Worm (Caenorhabditis elegans) whole organism, late embryonic: ENCODE measurements around the gene B0294.1.

ENCODE experiments used
- C08G9.2 ChIP-seq: sonication (generic microtip); optimal IDR thresholded peaks from 2 replicates; lab custom pipeline; 2016; ENCODE audit warnings: mild to moderate bottlenecking, missing genetic modification characterization, moderate library complexity, missing compliant biosample characterization
- C38D4.7 ChIP-seq: fragments of 200-800 bp; sonication (Bioruptor generic); optimal IDR thresholded peaks from 2 replicates; lab custom pipeline; 2018; ENCODE audit warnings: mild to moderate bottlenecking, missing genetic modification characterization, moderate library complexity, missing compliant biosample characterization
- F13H6.1 ChIP-seq: sonication (generic microtip); optimal IDR thresholded peaks from 2 replicates; lab custom pipeline; 2016; ENCODE audit warnings: missing genetic modification characterization, missing compliant biosample characterization
- K09A11.1 ChIP-seq: sonication (generic microtip); optimal IDR thresholded peaks from 2 replicates; lab custom pipeline; 2017; ENCODE audit warnings: antibody characterized with exemption, mild to moderate bottlenecking, missing genetic modification characterization, missing compliant biosample characterization; ENCODE audit not compliant: insufficient read depth
- T23F11.4 ChIP-seq: fragments of 200-800 bp; sonication (Bioruptor generic); optimal IDR thresholded peaks from 2 replicates; lab custom pipeline; 2018; ENCODE audit warnings: mild to moderate bottlenecking, missing genetic modification characterization, missing compliant biosample characterization
- ama-1 ChIP-seq: fragments of 150-350 bp; optimal IDR thresholded peaks from 2 replicates; lab custom pipeline; 2014
- ceh-14 ChIP-seq: sonication (generic microtip); optimal IDR thresholded peaks from 2 replicates; lab custom pipeline; 2016; ENCODE audit warnings: missing genotype, missing genetic modification characterization, missing compliant biosample characterization
- ceh-18 ChIP-seq: sonication (generic microtip); optimal IDR thresholded peaks from 2 replicates; lab custom pipeline; 2016; ENCODE audit warnings: missing genetic modification characterization, missing compliant biosample characterization
- ceh-19 ChIP-seq: fragments of 200-800 bp; sonication (Bioruptor generic); optimal IDR thresholded peaks from 2 replicates; lab custom pipeline; 2018; ENCODE audit warnings: mild to moderate bottlenecking, missing genetic modification characterization, missing compliant biosample characterization
- ceh-22 ChIP-seq: sonication (generic microtip); optimal IDR thresholded peaks from 2 replicates; lab custom pipeline; 2017; ENCODE audit warnings: missing biosample characterization, missing genetic modification characterization
- ceh-24 ChIP-seq: sonication (generic microtip); optimal IDR thresholded peaks from 2 replicates; lab custom pipeline; 2016; ENCODE audit warnings: mild to moderate bottlenecking, missing genetic modification characterization, missing compliant biosample characterization
- ceh-30 ChIP-seq: fragments of 150-350 bp; optimal IDR thresholded peaks from 2 replicates; lab custom pipeline; 2014; ENCODE audit warnings: missing biosample characterization, missing genetic modification characterization
- ceh-31 ChIP-seq: sonication (generic microtip); optimal IDR thresholded peaks from 2 replicates; lab custom pipeline; 2016; ENCODE audit warnings: missing genetic modification characterization, missing compliant biosample characterization
- ceh-34 ChIP-seq: sonication (generic microtip); optimal IDR thresholded peaks from 2 replicates; lab custom pipeline; 2016; ENCODE audit warnings: mild to moderate bottlenecking, missing genetic modification characterization, missing compliant biosample characterization
- ceh-45 ChIP-seq: fragments of 200-800 bp; sonication (Bioruptor generic); IDR thresholded peaks from 2 replicates; pipeline ENCODE4 v1.3.6; 2022; ENCODE audit warnings: missing genetic modification reagents, missing genetic modification characterization, missing compliant biosample characterization
- ceh-6 ChIP-seq: fragments of 200-800 bp; sonication (Bioruptor generic); optimal IDR thresholded peaks from 2 replicates; lab custom pipeline; 2018; ENCODE audit warnings: mild to moderate bottlenecking, missing genetic modification characterization, missing compliant biosample characterization
- ceh-9 ChIP-seq: sonication (generic microtip); optimal IDR thresholded peaks from 2 replicates; lab custom pipeline; 2016; ENCODE audit warnings: mild to moderate bottlenecking, missing genetic modification characterization, inconsistent platforms, missing compliant biosample characterization
- che-1 ChIP-seq: sonication (generic microtip); optimal IDR thresholded peaks from 2 replicates; lab custom pipeline; 2016; ENCODE audit warnings: mild to moderate bottlenecking, missing genetic modification characterization, missing compliant biosample characterization
- dmd-4 ChIP-seq: sonication (generic microtip); optimal IDR thresholded peaks from 2 replicates; lab custom pipeline; 2016; ENCODE audit warnings: borderline replicate concordance, missing genetic modification characterization, missing compliant biosample characterization
- dve-1 ChIP-seq: sonication (generic microtip); optimal IDR thresholded peaks from 2 replicates; lab custom pipeline; 2017; ENCODE audit warnings: antibody characterized with exemption, mild to moderate bottlenecking, missing genetic modification characterization, missing compliant biosample characterization
- elt-2 ChIP-seq: sonication (generic microtip); optimal IDR thresholded peaks from 2 replicates; lab custom pipeline; 2016; ENCODE audit warnings: missing genetic modification reagents, missing genetic modification characterization, missing compliant biosample characterization
- eyg-1 ChIP-seq: sonication (generic microtip); optimal IDR thresholded peaks from 2 replicates; lab custom pipeline; 2016; ENCODE audit warnings: missing genotype, missing genetic modification characterization, missing compliant biosample characterization
- fax-1 ChIP-seq: sonication (generic microtip); optimal IDR thresholded peaks from 2 replicates; lab custom pipeline; 2016; ENCODE audit warnings: missing genotype, missing genetic modification characterization, missing compliant biosample characterization
- fkh-6 ChIP-seq: sonication (generic microtip); optimal IDR thresholded peaks from 2 replicates; lab custom pipeline; 2016; ENCODE audit warnings: missing genetic modification characterization, missing compliant biosample characterization
- gmeb-2 ChIP-seq: sonication (generic microtip); optimal IDR thresholded peaks from 2 replicates; lab custom pipeline; 2016; ENCODE audit warnings: missing genetic modification characterization, inconsistent platforms, missing compliant biosample characterization
- hlh-13 ChIP-seq: fragments of 200-800 bp; sonication (Bioruptor generic); optimal IDR thresholded peaks from 2 replicates; lab custom pipeline; 2018; ENCODE audit warnings: mild to moderate bottlenecking, missing genetic modification characterization, missing compliant biosample characterization
- hlh-30 ChIP-seq: sonication (generic microtip); optimal IDR thresholded peaks from 2 replicates; lab custom pipeline; 2017; ENCODE audit warnings: antibody characterized with exemption, missing genetic modification characterization, missing compliant biosample characterization; ENCODE audit not compliant: insufficient read depth
- hlh-6 ChIP-seq: sonication (generic microtip); optimal IDR thresholded peaks from 2 replicates; lab custom pipeline; 2016; ENCODE audit warnings: missing genotype, missing genetic modification characterization, missing compliant biosample characterization
- hlh-8 ChIP-seq: sonication (generic microtip); optimal IDR thresholded peaks from 2 replicates; lab custom pipeline; 2016; ENCODE audit warnings: missing genotype, missing genetic modification characterization, missing compliant biosample characterization
- lim-6 ChIP-seq: sonication (generic microtip); optimal IDR thresholded peaks from 2 replicates; lab custom pipeline; 2016; ENCODE audit warnings: missing genetic modification characterization, missing compliant biosample characterization
- lin-11 ChIP-seq: fragments of 200-800 bp; sonication (Bioruptor generic); optimal IDR thresholded peaks from 2 replicates; lab custom pipeline; 2018; ENCODE audit warnings: mild to moderate bottlenecking, missing genetic modification characterization, missing compliant biosample characterization
- madf-2 ChIP-seq: sonication (generic microtip); optimal IDR thresholded peaks from 2 replicates; lab custom pipeline; 2017; ENCODE audit warnings: missing genetic modification characterization, missing compliant biosample characterization
- mec-3 ChIP-seq: sonication (generic microtip); optimal IDR thresholded peaks from 2 replicates; lab custom pipeline; 2016; ENCODE audit warnings: borderline replicate concordance, missing genetic modification characterization, missing compliant biosample characterization
- nfya-1 ChIP-seq: sonication (generic microtip); optimal IDR thresholded peaks from 2 replicates; lab custom pipeline; 2017; ENCODE audit warnings: missing genetic modification characterization, mild to moderate bottlenecking, missing compliant biosample characterization, antibody characterized with exemption, moderate library complexity
- nhr-11 ChIP-seq: fragments of 150-350 bp; optimal IDR thresholded peaks from 2 replicates; lab custom pipeline; 2014; ENCODE audit warnings: missing biosample characterization, missing genetic modification characterization
- nhr-232 ChIP-seq: sonication (generic microtip); optimal IDR thresholded peaks from 2 replicates; lab custom pipeline; 2016; ENCODE audit warnings: missing genetic modification characterization, missing compliant biosample characterization
- npax-4 ChIP-seq: sonication (generic microtip); optimal IDR thresholded peaks from 2 replicates; lab custom pipeline; 2016; ENCODE audit warnings: missing genetic modification characterization, missing compliant biosample characterization
- pag-3 ChIP-seq: sonication (generic microtip); optimal IDR thresholded peaks from 2 replicates; lab custom pipeline; 2016; ENCODE audit warnings: missing compliant biosample characterization, missing genetic modification characterization, borderline replicate concordance
- pat-9 ChIP-seq: fragments of 200-800 bp; sonication (Bioruptor generic); optimal IDR thresholded peaks from 2 replicates; lab custom pipeline; 2018; ENCODE audit warnings: mild to moderate bottlenecking, missing genetic modification characterization, moderate library complexity, missing compliant biosample characterization
- pax-1 ChIP-seq: fragments of 150-350 bp; optimal IDR thresholded peaks from 2 replicates; lab custom pipeline; 2014; ENCODE audit warnings: missing biosample characterization, missing genetic modification characterization
- pqm-1 ChIP-seq: sonication (generic microtip); optimal IDR thresholded peaks from 2 replicates; lab custom pipeline; 2016; ENCODE audit warnings: missing genetic modification characterization, missing compliant biosample characterization
- ref-2 ChIP-seq: sonication (generic microtip); optimal IDR thresholded peaks from 2 replicates; lab custom pipeline; 2016; ENCODE audit warnings: missing genetic modification characterization, missing compliant biosample characterization
- rnt-1 ChIP-seq: sonication (generic microtip); optimal IDR thresholded peaks from 2 replicates; lab custom pipeline; 2016; ENCODE audit warnings: missing genetic modification characterization, missing compliant biosample characterization
- sdc-2 ChIP-seq: sonication (generic microtip); optimal IDR thresholded peaks from 2 replicates; lab custom pipeline; 2016; ENCODE audit warnings: missing genotype, missing genetic modification characterization, missing compliant biosample characterization
- tbx-2 ChIP-seq: sonication (generic microtip); optimal IDR thresholded peaks from 2 replicates; lab custom pipeline; 2016; ENCODE audit warnings: missing genetic modification characterization, missing compliant biosample characterization
- tbx-7 ChIP-seq: sonication (generic microtip); optimal IDR thresholded peaks from 2 replicates; lab custom pipeline; 2016; ENCODE audit warnings: missing genotype, missing genetic modification characterization, missing compliant biosample characterization
- ttx-3 ChIP-seq: sonication (generic microtip); optimal IDR thresholded peaks from 2 replicates; lab custom pipeline; 2016; ENCODE audit warnings: missing genetic modification reagents, missing genetic modification characterization, missing compliant biosample characterization
- unc-42 ChIP-seq: sonication (generic microtip); optimal IDR thresholded peaks from 2 replicates; lab custom pipeline; 2016; ENCODE audit warnings: missing genotype, missing genetic modification characterization, missing compliant biosample characterization
- unc-86 ChIP-seq: sonication (generic microtip); optimal IDR thresholded peaks from 2 replicates; lab custom pipeline; 2016; ENCODE audit warnings: missing genetic modification characterization, missing compliant biosample characterization
- zip-5 ChIP-seq: sonication (generic microtip); optimal IDR thresholded peaks from 2 replicates; lab custom pipeline; 2016; ENCODE audit warnings: missing genetic modification characterization, missing compliant biosample characterization

The B0294.1 gene

DNA sequence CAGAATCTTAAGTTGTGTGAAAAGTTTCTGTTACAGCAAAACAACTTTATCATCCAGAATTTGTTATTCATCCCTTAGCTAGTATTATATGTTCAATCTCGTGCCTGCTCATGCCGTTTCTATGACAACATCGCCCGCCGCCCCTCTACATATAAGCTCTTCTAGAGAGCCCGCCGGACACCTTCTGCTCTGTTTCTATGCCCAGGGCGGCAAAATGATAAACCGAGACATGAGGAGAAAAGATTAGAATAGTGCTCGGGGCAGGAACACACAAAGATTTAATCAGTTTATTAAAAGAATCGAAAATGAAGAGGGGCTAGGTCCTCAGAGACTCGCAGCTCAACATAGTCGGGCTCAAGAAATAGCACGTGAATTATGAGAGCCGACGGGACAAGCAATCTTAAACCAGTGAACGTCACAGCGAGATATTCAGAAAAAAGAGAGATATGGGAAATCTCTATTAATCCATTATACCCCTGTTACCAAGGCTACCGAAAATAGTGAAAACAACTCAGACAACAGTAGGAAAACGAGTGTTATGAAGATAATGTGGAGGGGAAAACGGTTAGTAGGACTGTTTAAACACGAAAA, 8.6 kb downstream of the B0294.1 start:
- TF ChIP-seq ceh-24 (tag; lab: Kevin White, UChicago) (no peak), hlh-30 (no peak), sdc-2 (tag; lab: Kevin White, UChicago) (peak; percentile 98), pqm-1 (tag; lab: Kevin White, UChicago) (no peak), lim-6 (tag; lab: Kevin White, UChicago) (no peak), nhr-11 (tag; lab: Kevin White, UChicago) (no peak), tbx-2 (tag; lab: Kevin White, UChicago) (peak; percentile 42), C38D4.7 (no peak), madf-2 (no peak), unc-42 (tag; lab: Kevin White, UChicago) (peak; percentile 4), fax-1 (no peak), ceh-18 (tag; lab: Kevin White, UChicago) (peak; percentile 18), hlh-8 (no peak), hlh-13 (GFP tag; lab: Kevin White, UChicago) (no peak), ceh-9 (tag; lab: Kevin White, UChicago) (no peak), tbx-7 (no peak), dmd-4 (no peak), mec-3 (tag; lab: Kevin White, UChicago) (no peak), ceh-14 (tag; lab: Kevin White, UChicago) (peak; percentile 30), C08G9.2 (tag; lab: Kevin White, UChicago) (no peak)

ce11 chrX:1880665-1881064, 16.5 kb downstream of the B0294.1 start:
- TF ChIP-seq ceh-6 (GFP tag; lab: Kevin White, UChicago) (peak; percentile 74), T23F11.4 (GFP tag; lab: Kevin White, UChicago) (peak; percentile 51), zip-5 (tag; lab: Kevin White, UChicago) (peak; percentile 29), ceh-45 (GFP tag; lab: Robert Waterston, UW) (peak; percentile 41; the same call in 1 of the 2 replicates), ceh-9 (tag; lab: Kevin White, UChicago) (peak; percentile 46), nhr-232 (tag; lab: Kevin White, UChicago) (peak; percentile 61), npax-4 (tag; lab: Kevin White, UChicago) (peak; percentile 56), ama-1 (no peak), ceh-34 (tag; lab: Kevin White, UChicago) (peak; percentile 51), F13H6.1 (tag; lab: Kevin White, UChicago) (no peak), tbx-7 (peak; percentile 4), pqm-1 (tag; lab: Kevin White, UChicago) (peak; percentile 33), dve-1 (tag; lab: Kevin White, UChicago) (no peak), ceh-22 (no peak), hlh-13 (GFP tag; lab: Kevin White, UChicago) (peak; percentile 53), K09A11.1 (tag; lab: Kevin White, UChicago) (peak; percentile 61), ttx-3 (tag; lab: Kevin White, UChicago) (peak; percentile 46), nfya-1 (tag; lab: Kevin White, UChicago) (peak; percentile 58), fax-1 (peak; percentile 27), ceh-30 (tag; lab: Kevin White, UChicago) (peak; percentile 3), ceh-14 (tag; lab: Kevin White, UChicago) (peak; percentile 2), gmeb-2 (peak; percentile 65), elt-2 (peak; percentile 85), che-1 (tag; lab: Kevin White, UChicago) (peak; percentile 77), lin-11 (peak; percentile 60), rnt-1 (tag; lab: Kevin White, UChicago) (peak; percentile 61), ceh-31 (tag; lab: Kevin White, UChicago) (no peak), ceh-19 (GFP tag; lab: Kevin White, UChicago) (peak; percentile 82), hlh-6 (tag; lab: Kevin White, UChicago) (peak; percentile 66), mec-3 (tag; lab: Kevin White, UChicago) (no peak), ceh-24 (tag; lab: Kevin White, UChicago) (peak; percentile 7), pag-3 (no peak), eyg-1 (tag; lab: Kevin White, UChicago) (peak; percentile 39), pax-1 (tag; lab: Kevin White, UChicago) (no peak), pat-9 (tag; lab: Kevin White, UChicago) (peak; percentile 59), fkh-6 (tag; lab: Kevin White, UChicago) (peak; percentile 65), unc-86 (tag; lab: Kevin White, UChicago) (peak; percentile 57), ceh-18 (tag; lab: Kevin White, UChicago) (peak; percentile 40), ref-2 (peak; percentile 76)
